Worm (Caenorhabditis elegans) whole organism, L4/young adult: ENCODE measurements around the gene lsm-5.

ENCODE experiments used
- dao-5 ChIP-seq: sonication (generic microtip); optimal IDR thresholded peaks from 2 replicates; lab custom pipeline; 2016; ENCODE audit warnings: missing genotype, missing genetic modification characterization, moderate library complexity, missing compliant biosample characterization
- him-1 ChIP-seq: sonication (generic microtip); optimal IDR thresholded peaks from 2 replicates; lab custom pipeline; 2016; ENCODE audit warnings: missing genotype, missing genetic modification reagents, missing genetic modification characterization, missing compliant biosample characterization

ce11 chrV:15544898-15545297 lies 25.3 kb upstream of the lsm-5 start, which contains the start of gene glb-14:
- TF ChIP-seq him-1 (tag; lab: Kevin White, UChicago), result no peak
- no peak for TF ChIP-seq dao-5
